Fruit fly (Drosophila melanogaster): Measurements from ENCODE around the gene loqs.

Gene loqs

DNA sequence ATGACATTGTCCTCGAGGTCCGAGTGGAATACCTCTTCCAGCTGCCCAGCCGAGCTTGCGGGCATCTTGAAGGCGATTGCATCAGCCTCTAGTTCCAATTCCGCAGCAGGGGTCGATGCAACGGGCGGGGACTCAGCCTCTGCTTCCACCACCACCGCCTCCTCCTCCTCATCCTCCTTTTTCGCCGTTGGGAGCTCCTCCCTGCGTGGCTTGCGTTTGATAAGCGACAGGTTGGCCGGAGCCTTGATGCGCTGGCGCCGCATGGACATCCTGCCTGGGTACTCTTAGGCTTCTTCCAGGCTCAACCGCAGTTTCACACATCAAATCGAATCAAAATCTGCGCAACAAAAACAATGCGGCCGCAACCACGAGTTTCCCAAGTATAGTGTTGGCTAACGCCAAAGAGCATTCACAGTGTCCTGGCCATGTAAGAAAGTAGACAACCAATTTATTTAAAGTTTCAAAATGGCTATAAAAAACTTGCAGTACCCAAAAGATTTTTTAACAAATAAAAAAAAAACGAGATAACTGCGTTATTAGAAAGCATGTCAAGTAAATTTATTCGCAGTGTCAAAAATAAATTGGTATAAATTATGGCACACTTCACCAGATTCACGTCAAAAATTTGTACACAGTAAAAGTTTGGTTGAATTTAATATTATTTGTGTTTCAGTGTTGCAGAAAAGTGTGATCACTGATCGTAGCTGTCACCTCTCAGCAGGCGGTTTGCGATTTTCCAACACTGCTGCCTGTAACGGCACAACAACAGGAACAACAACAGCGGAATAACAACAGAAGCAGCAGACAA lies 8.8 kb upstream of the loqs start, which contains the start of the genes Bdp1 and CG6565:
Gene Bdp1 (minus strand): TSS at position 456 of the 808 bp plus-strand sequence.
Gene CG6565 (plus strand): TSS at position 585 of the 808 bp plus-strand sequence.
- TF ChIP-seq usp (GFP tag; optimal IDR thresholded peaks at IDR 0.05) (no peak), pan (optimal IDR thresholded peaks at IDR 0.05) (no peak), EcR (GFP tag; optimal IDR thresholded peaks at IDR 0.05) (no peak), Dll (optimal IDR thresholded peaks at IDR 0.05) (no peak), psq (optimal IDR thresholded peaks at IDR 0.05) (no peak), CG8478 (optimal IDR thresholded peaks at IDR 0.05) (no peak)

DNA sequence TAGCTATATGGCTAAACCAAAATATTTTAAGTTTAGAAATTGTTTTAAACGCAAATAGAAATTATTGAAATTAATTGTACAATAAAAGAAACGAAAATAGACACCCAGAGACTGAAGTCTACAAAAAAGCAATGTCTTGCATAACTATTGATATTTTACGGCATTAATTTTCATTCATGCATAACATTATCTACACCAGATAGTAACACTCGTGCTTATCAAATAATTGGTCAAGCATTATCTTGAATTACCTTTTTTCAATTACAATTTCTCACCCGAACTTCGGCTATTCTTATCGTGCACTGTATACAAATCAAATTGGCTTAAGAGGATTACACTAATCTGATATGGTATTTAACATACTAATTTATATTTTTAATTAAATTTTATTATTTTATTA lies 6.4 kb upstream of the loqs start:
- TF ChIP-seq psq (optimal IDR thresholded peaks at IDR 0.05) (no peak), pan (optimal IDR thresholded peaks at IDR 0.05) (no peak), EcR (GFP tag; optimal IDR thresholded peaks at IDR 0.05) (no peak), usp (GFP tag; optimal IDR thresholded peaks at IDR 0.05) (no peak), CG8478 (optimal IDR thresholded peaks at IDR 0.05) (no peak)

- no peak for TF ChIP-seq psq (optimal IDR thresholded peaks at IDR 0.05)
- peak; percentile 83 for TF ChIP-seq pan (optimal IDR thresholded peaks at IDR 0.05)
Measured at dm6 chr2L:13378488-13378964, 3.9 kb upstream of the loqs start, which contains the start of the genes CG9302 and beta'COP. CG9302 (minus strand) TSS chr2L:13378538. beta'COP (plus strand) TSS chr2L:13378902.

- no peak for TF ChIP-seq usp (GFP tag; optimal IDR thresholded peaks at IDR 0.05)
- no peak for TF ChIP-seq CG8478 (optimal IDR thresholded peaks at IDR 0.05)
- TF ChIP-seq EcR (GFP tag; optimal IDR thresholded peaks at IDR 0.05), result no peak
- no peak for TF ChIP-seq pan (optimal IDR thresholded peaks at IDR 0.05)
- TF ChIP-seq psq (optimal IDR thresholded peaks at IDR 0.05), result no peak
- TF ChIP-seq Dll (optimal IDR thresholded peaks at IDR 0.05), result no peak
Measured at dm6 chr2L:13387255-13387654, 4.8 kb downstream of the loqs start, which contains the start of the genes Ing5 and CG7099. Ing5 (minus strand) TSS chr2L:13387312. CG7099 (plus strand) TSS chr2L:13387571.

dm6 chr2L:13394903-13395302 lies 12.5 kb downstream of the loqs start, which contains the start of gene RpL24:
RpL24 (minus strand) TSS chr2L:13395131.
- no peak for TF ChIP-seq CG8478 (optimal IDR thresholded peaks at IDR 0.05)
- no peak for TF ChIP-seq psq (optimal IDR thresholded peaks at IDR 0.05)
- no peak for TF ChIP-seq pan (optimal IDR thresholded peaks at IDR 0.05)
- TF ChIP-seq Dll (optimal IDR thresholded peaks at IDR 0.05), result no peak
- TF ChIP-seq usp (GFP tag; optimal IDR thresholded peaks at IDR 0.05), result no peak
- no peak for TF ChIP-seq EcR (GFP tag; optimal IDR thresholded peaks at IDR 0.05)

- TF ChIP-seq EcR (GFP tag; optimal IDR thresholded peaks at IDR 0.05), result no peak
- TF ChIP-seq pan (optimal IDR thresholded peaks at IDR 0.05), result no peak
Measured at dm6 chr2L:13396084-13396483, 13.6 kb downstream of the loqs start, which contains the start of gene CG16957. CG16957 (minus strand) TSS chr2L:13396184.

DNA sequence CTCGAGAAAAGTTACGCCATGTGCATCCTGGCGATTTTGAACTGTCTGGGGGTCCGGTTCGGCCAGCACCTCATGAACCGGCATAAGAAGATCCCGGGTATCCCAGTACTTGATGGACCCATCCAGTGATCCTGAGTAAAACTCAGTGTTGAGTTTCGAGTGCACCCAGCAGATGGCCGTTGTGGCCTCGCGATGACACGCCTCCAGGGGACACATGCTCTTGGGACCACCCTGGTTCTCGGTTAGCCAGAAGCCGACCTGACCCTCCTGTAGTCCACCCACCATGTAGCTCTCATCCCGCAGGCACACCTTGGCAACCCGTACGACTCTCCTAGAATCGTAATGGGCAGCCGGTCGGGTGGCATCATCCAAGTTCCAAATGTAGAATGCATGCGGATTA lies 14.9 kb downstream of the loqs start:
- TF ChIP-seq pan (optimal IDR thresholded peaks at IDR 0.05), result no peak
- TF ChIP-seq CG8478 (optimal IDR thresholded peaks at IDR 0.05), result no peak

- TF ChIP-seq pan (optimal IDR thresholded peaks at IDR 0.05), result no peak
- no peak for TF ChIP-seq CG8478 (optimal IDR thresholded peaks at IDR 0.05)
- no peak for TF ChIP-seq psq (optimal IDR thresholded peaks at IDR 0.05)
- TF ChIP-seq Dll (optimal IDR thresholded peaks at IDR 0.05), result no peak
- no peak for TF ChIP-seq usp (GFP tag; optimal IDR thresholded peaks at IDR 0.05)
- TF ChIP-seq EcR (GFP tag; optimal IDR thresholded peaks at IDR 0.05), result no peak
Measured at dm6 chr2L:13398614-13399161, 16.2 kb downstream of the loqs start, which contains the start of the genes CG10859 and CG7110. CG10859 (minus strand) TSS chr2L:13398664. CG7110 (plus strand) TSS chr2L:13398991.

dm6 chr2L:13399565-13399964 lies 17.1 kb downstream of the loqs start:
- no peak for TF ChIP-seq psq (optimal IDR thresholded peaks at IDR 0.05)
- TF ChIP-seq CG8478 (optimal IDR thresholded peaks at IDR 0.05), result no peak
- no peak for TF ChIP-seq Dll (optimal IDR thresholded peaks at IDR 0.05)
- no peak for TF ChIP-seq usp (GFP tag; optimal IDR thresholded peaks at IDR 0.05)
- no peak for TF ChIP-seq pan (optimal IDR thresholded peaks at IDR 0.05)
- no peak for TF ChIP-seq EcR (GFP tag; optimal IDR thresholded peaks at IDR 0.05)

DNA sequence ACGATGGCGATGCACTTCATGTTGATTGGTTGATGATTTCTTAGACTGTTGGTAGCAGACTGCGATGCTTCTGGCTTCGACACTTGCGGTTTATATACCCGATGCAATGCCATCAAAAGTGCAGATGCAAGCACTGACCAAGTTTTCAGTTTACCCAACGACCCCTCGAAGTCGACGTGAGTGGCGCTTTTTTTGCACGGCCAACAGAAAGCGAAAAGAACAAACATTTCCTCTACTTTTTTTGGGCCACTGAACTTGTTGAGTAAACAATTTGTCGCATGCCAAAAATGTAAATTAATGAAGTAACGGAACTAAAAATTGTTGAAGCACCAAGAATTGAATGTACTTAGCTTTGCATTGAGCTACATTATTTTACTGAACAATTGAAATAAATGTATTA lies 29.1 kb downstream of the loqs start, which contains the start of gene Vm34Ca:
Gene Vm34Ca (minus strand): TSS at position 66 of the 400 bp plus-strand sequence.
- TF ChIP-seq usp (GFP tag; optimal IDR thresholded peaks at IDR 0.05) (no peak), psq (optimal IDR thresholded peaks at IDR 0.05) (no peak), Dll (optimal IDR thresholded peaks at IDR 0.05) (no peak), CG8478 (optimal IDR thresholded peaks at IDR 0.05) (no peak), EcR (GFP tag; optimal IDR thresholded peaks at IDR 0.05) (no peak), pan (optimal IDR thresholded peaks at IDR 0.05) (no peak)

- TF ChIP-seq EcR (GFP tag; optimal IDR thresholded peaks at IDR 0.05) (no peak), psq (optimal IDR thresholded peaks at IDR 0.05) (no peak), Dll (optimal IDR thresholded peaks at IDR 0.05) (no peak), CG8478 (optimal IDR thresholded peaks at IDR 0.05) (no peak), pan (optimal IDR thresholded peaks at IDR 0.05) (no peak), usp (GFP tag; optimal IDR thresholded peaks at IDR 0.05) (no peak)
Measured at dm6 chr2L:13412219-13412618, 29.8 kb downstream of the loqs start, which contains the start of gene Flad2. Flad2 (plus strand) TSS chr2L:13412519.

Data from whole organism.